Worm (Caenorhabditis elegans): ENCODE measurements around the gene irld-11.
"Not testable (repeated sequence)": the region's sequence is repeated elsewhere in the genome, so short reads cannot be mapped to it uniquely, and the experiment has no call there.

- TF ChIP-seq nhr-43 (tag; optimal IDR thresholded peaks at IDR 0.05; ENCODE audit: poor library complexity, severe bottlenecking); nhr-11 (tag; optimal IDR thresholded peaks at IDR 0.05); skn-1 (tag; optimal IDR thresholded peaks at IDR 0.05); elt-2 (tag; optimal IDR thresholded peaks at IDR 0.05): not testable (repeated sequence)
These were observed 37.5 kb downstream of the irld-11 start, which contains the start of gene Y46H3C.5 for ce11 chrV:1692494-1692893.

All from whole organism, L3 larva.